Fruit fly (Drosophila melanogaster): ENCODE measurements around the gene Oatp33Ea.
A peak's percentile ranks its signal among the peaks of the same experiment; 100 is the strongest.

Oatp33Ea gene

dm6 chr2L:12465164-12466011 is 19.7 kb upstream of the Oatp33Ea start (continued):
- TF ChIP-seq CG1233 (GFP tag; optimal IDR thresholded peaks at IDR 0.05) = peak; percentile 10
- TF ChIP-seq vvl (GFP tag; IDR thresholded peaks at IDR 0.05) = no peak
- peak in 1 of 2 experiments; percentile 72 for TF ChIP-seq Pdp1 (GFP tag; optimal IDR thresholded peaks at IDR 0.05)
- TF ChIP-seq CG17359 (tag; optimal IDR thresholded peaks at IDR 0.05) = peak; percentile 34
- TF ChIP-seq Eip74EF (GFP tag; optimal IDR thresholded peaks at IDR 0.05) = peak in 1 of 2 experiments; percentile 23
- TF ChIP-seq CG12769 (tag; optimal IDR thresholded peaks at IDR 0.05) = peak; percentile 6
- peak; percentile 61 for TF ChIP-seq fd102C (GFP tag; optimal IDR thresholded peaks at IDR 0.05)
- peak; percentile 9 for TF ChIP-seq CG2116 (GFP tag; optimal IDR thresholded peaks at IDR 0.05)
- peak; percentile 19; the same call in 1 of the 3 replicates for TF ChIP-seq CG17361 (GFP tag; IDR thresholded peaks at IDR 0.05)
- TF ChIP-seq CG15514 (GFP tag; optimal IDR thresholded peaks at IDR 0.05) = peak; percentile 35
- TF ChIP-seq fd96Cb (tag; optimal IDR thresholded peaks at IDR 0.05) = no peak
- peak; percentile 37 for TF ChIP-seq odd (GFP tag; optimal IDR thresholded peaks at IDR 0.05)
- TF ChIP-seq CG17385 (GFP tag; optimal IDR thresholded peaks at IDR 0.05) = peak; percentile 5
- TF ChIP-seq chn (GFP tag; optimal IDR thresholded peaks at IDR 0.05) = no peak
- peak; percentile 56 for TF ChIP-seq CG2875 (GFP tag; optimal IDR thresholded peaks at IDR 0.05)
- TF ChIP-seq CG15601 (tag; optimal IDR thresholded peaks at IDR 0.05) = no peak
- no peak for TF ChIP-seq CG11398 (GFP tag; optimal IDR thresholded peaks at IDR 0.05)
- TF ChIP-seq E2f1 (GFP tag; IDR thresholded peaks at IDR 0.05) = no peak
- TF ChIP-seq BtbVII (GFP tag; optimal IDR thresholded peaks at IDR 0.05) = peak; percentile 44
- TF ChIP-seq sd (tag; optimal IDR thresholded peaks at IDR 0.05) = peak; percentile 49
- TF ChIP-seq lab (GFP tag; optimal IDR thresholded peaks at IDR 0.05) = peak; percentile 56
- no peak for TF ChIP-seq ssp (GFP tag; IDR thresholded peaks at IDR 0.05)
- peak; percentile 41 for TF ChIP-seq CG2678 (tag; optimal IDR thresholded peaks at IDR 0.05)
- peak; percentile 69 for TF ChIP-seq CG15696 (tag; optimal IDR thresholded peaks at IDR 0.05)
- TF ChIP-seq CG14710 (tag; optimal IDR thresholded peaks at IDR 0.05) = peak; percentile 36
- TF ChIP-seq CG4707 (GFP tag; optimal IDR thresholded peaks at IDR 0.05) = peak; percentile 39
- peak; percentile 56 for TF ChIP-seq CG33557 (GFP tag; optimal IDR thresholded peaks at IDR 0.05)
- peak; percentile 32 for TF ChIP-seq unpg (GFP tag; optimal IDR thresholded peaks at IDR 0.05)
- TF ChIP-seq CG8388 (GFP tag; optimal IDR thresholded peaks at IDR 0.05) = peak; percentile 17
- TF ChIP-seq CG18262 (tag; optimal IDR thresholded peaks at IDR 0.05) = peak; percentile 20
- TF ChIP-seq nau (GFP tag; optimal IDR thresholded peaks at IDR 0.05) = peak; percentile 58
- TF ChIP-seq Kr (GFP tag; optimal IDR thresholded peaks at IDR 0.05) = peak; percentile 41
- TF ChIP-seq Hmr (GFP tag; optimal IDR thresholded peaks at IDR 0.05) = peak; percentile 61
- 0 out of 3 replicates have a peak, but pooled peaks have one; percentile 45 for TF ChIP-seq CG11695 (GFP tag; IDR thresholded peaks at IDR 0.05)
- TF ChIP-seq CG6813 (GFP tag; optimal IDR thresholded peaks at IDR 0.05) = peak; percentile 70
- TF ChIP-seq CG13424 (tag; optimal IDR thresholded peaks at IDR 0.05) = peak; percentile 31
- peak; percentile 56 for TF ChIP-seq gem (tag; optimal IDR thresholded peaks at IDR 0.05)
- peak; percentile 56 for TF ChIP-seq sug (tag; optimal IDR thresholded peaks at IDR 0.05)
- peak; percentile 47 for TF ChIP-seq CG2202 (tag; optimal IDR thresholded peaks at IDR 0.05)
- TF ChIP-seq bsh (GFP tag; optimal IDR thresholded peaks at IDR 0.05) = peak in 1 of 2 experiments; percentile 54
- peak; percentile 25 for TF ChIP-seq Sox102F (GFP tag; optimal IDR thresholded peaks at IDR 0.05)
